Worm (Caenorhabditis elegans): ENCODE data around the gene R07D5.2.

DNA sequence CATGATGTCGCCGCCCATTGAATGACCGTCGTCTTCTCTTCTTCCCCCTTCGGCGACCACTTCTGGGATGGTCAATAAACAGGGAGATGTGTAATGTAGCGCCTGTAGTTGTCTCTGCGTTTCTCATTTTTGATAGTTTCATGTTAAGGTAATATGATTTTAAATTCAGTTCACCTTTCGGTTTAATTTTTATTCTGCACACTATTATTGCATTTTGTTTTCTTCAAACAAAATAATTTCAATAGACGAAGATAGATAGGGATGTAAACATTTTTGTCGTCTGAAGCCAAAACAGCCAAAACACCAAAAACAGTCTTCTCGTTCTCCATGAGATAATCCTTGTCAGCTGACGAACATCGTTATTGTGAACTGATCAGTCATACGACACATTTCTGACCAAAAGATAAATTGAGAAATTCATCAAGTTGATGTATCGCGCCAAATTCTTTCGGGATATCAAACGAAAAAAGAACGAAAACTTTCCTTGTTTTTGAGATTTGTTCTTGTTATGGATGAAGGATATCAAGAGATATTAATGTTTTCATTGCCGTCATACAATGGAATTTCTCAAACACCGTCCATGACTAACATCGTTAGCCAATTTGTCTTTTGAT lies 42.4 kb upstream of the R07D5.2 start, which contains the start of gene C11G10.1:
- TF ChIP-seq dao-5 (tag; optimal IDR thresholded peaks at IDR 0.05) (no peak), him-1 (tag; optimal IDR thresholded peaks at IDR 0.05) (no peak), W03F9.2 (tag; optimal IDR thresholded peaks at IDR 0.05) (no peak)

Measured in whole organism, L4/young adult.